Worm (Caenorhabditis elegans): Measurements from ENCODE around the gene C11H1.9.

C11H1.9 gene

DNA sequence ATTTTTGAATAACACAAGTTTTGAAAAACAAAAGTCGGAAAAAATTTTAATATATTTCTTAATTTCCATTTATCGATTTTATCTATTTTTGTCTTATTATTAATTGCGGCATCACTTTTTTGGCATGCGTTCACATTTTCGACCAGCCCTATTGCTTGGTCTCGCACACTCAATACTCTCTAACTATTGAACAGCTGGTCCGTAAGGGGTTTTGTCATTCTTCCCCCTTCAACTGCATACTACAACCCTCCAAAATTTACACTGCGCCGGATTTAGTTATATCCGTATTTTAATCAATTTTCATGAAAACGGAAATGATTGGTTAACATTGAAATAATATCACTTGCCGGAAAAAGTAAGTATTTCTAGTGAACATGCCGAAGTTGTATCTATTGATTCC, 7.2 kb upstream of the C11H1.9 start, which contains the start of gene C11H1.7:
Gene C11H1.7 (plus strand): TSS at position 12 of the 400 bp plus-strand sequence.
- no peak for TF ChIP-seq nhr-90 (tag; optimal IDR thresholded peaks at IDR 0.05)
- TF ChIP-seq ztf-6 (GFP tag; IDR thresholded peaks at IDR 0.05), result no peak
- TF ChIP-seq xnd-1 (tag; optimal IDR thresholded peaks at IDR 0.05), result no peak
- TF ChIP-seq let-607 (tag; optimal IDR thresholded peaks at IDR 0.05), result no peak
- no peak for TF ChIP-seq F37B4.10 (GFP tag; IDR thresholded peaks at IDR 0.05)
- no peak for TF ChIP-seq ztf-22 (GFP tag; optimal IDR thresholded peaks at IDR 0.05)
- no peak for TF ChIP-seq F23B12.7 (tag; optimal IDR thresholded peaks at IDR 0.05; ENCODE audit: insufficient read depth)
- TF ChIP-seq F55B11.4 (tag; optimal IDR thresholded peaks at IDR 0.05; ENCODE audit: borderline replicate concordance, insufficient read depth), result no peak
- TF ChIP-seq sdz-38 (tag; optimal IDR thresholded peaks at IDR 0.05), result no peak
- no peak for TF ChIP-seq efl-1 (GFP tag; optimal IDR thresholded peaks at IDR 0.05)
- TF ChIP-seq somi-1 (GFP tag; optimal IDR thresholded peaks at IDR 0.05), result no peak
- TF ChIP-seq Y79H2A.3 (GFP tag; conservative IDR thresholded peaks at IDR 0.05), result no peak
- no peak for TF ChIP-seq him-1 (tag; optimal IDR thresholded peaks at IDR 0.05)
- TF ChIP-seq aptf-2 (GFP tag; conservative IDR thresholded peaks at IDR 0.05), result no peak
- no peak for TF ChIP-seq lsl-1 (GFP tag; optimal IDR thresholded peaks at IDR 0.05)
- no peak for TF ChIP-seq lir-1 (GFP tag; conservative IDR thresholded peaks at IDR 0.05)
- no peak for TF ChIP-seq ceh-100 (GFP tag; IDR thresholded peaks at IDR 0.05)
- TF ChIP-seq dpl-1 (GFP tag; optimal IDR thresholded peaks at IDR 0.05), result no peak
- TF ChIP-seq ama-1 (optimal IDR thresholded peaks at IDR 0.05), result no peak
- TF ChIP-seq ama-1 (GFP tag; optimal IDR thresholded peaks at IDR 0.05), result no peak
- no peak for TF ChIP-seq cebp-2 (GFP tag; IDR thresholded peaks at IDR 0.05)

- TF ChIP-seq ztf-3 (GFP tag; optimal IDR thresholded peaks at IDR 0.05) (no peak), dox-1 (GFP tag; IDR thresholded peaks at IDR 0.05) (no peak), dpl-1 (GFP tag; optimal IDR thresholded peaks at IDR 0.05) (no peak), rcor-1 (GFP tag; IDR thresholded peaks at IDR 0.05) (no peak), aptf-3 (GFP tag; IDR thresholded peaks at IDR 0.05) (no peak), attf-5 (GFP tag; optimal IDR thresholded peaks at IDR 0.05) (no peak), ztf-18 (tag; optimal IDR thresholded peaks at IDR 0.05) (no peak), snpc-4 (GFP tag; optimal IDR thresholded peaks at IDR 0.05) (no peak), snpc-4 (tag; optimal IDR thresholded peaks at IDR 0.05) (no peak), B0035.1 (tag; optimal IDR thresholded peaks at IDR 0.05) (no peak), mcd-1 (GFP tag; IDR thresholded peaks at IDR 0.05) (no peak), F22D6.2 (tag; optimal IDR thresholded peaks at IDR 0.05) (no peak), egrh-3 (GFP tag; IDR thresholded peaks at IDR 0.05) (no peak)
Observed at ce11 chrX:14326578-14326977, 6.4 kb upstream of the C11H1.9 start.

DNA sequence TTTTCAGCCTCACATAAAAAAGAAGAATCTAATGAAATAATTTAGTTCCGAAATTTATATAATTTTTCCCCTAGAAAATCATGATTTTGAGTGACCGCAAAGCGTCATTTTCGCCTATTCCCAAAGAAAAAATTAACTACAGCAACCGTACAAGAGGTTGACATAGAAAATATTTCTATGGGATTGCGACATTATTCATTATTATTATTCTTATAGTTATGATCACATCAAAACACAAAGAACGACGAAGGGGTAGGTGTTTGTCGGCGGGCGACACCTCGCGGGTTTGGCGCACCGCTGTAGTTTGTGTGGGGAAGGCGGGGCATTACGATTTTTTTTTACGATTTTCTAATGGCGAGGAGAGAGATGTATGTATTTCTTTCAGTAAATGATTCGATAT, 4.1 kb upstream of the C11H1.9 start:
- no peak for TF ChIP-seq akir-1 (GFP tag; optimal IDR thresholded peaks at IDR 0.05)
- TF ChIP-seq snpc-4 (GFP tag; optimal IDR thresholded peaks at IDR 0.05), result peak; percentile 97
- TF ChIP-seq snpc-4 (tag; optimal IDR thresholded peaks at IDR 0.05), result peak; percentile 89 to 98 (median 96)
- TF ChIP-seq lsy-27 (tag; optimal IDR thresholded peaks at IDR 0.05; ENCODE audit: borderline replicate concordance, insufficient read depth), result no peak
- TF ChIP-seq rcor-1 (GFP tag; IDR thresholded peaks at IDR 0.05), result peak; percentile 41; the same call in 1 of the 2 replicates
- no peak for TF ChIP-seq egrh-3 (GFP tag; IDR thresholded peaks at IDR 0.05)
- TF ChIP-seq hlh-26 (GFP tag; conservative IDR thresholded peaks at IDR 0.05), result no peak
- no peak for TF ChIP-seq F49E8.2 (tag; optimal IDR thresholded peaks at IDR 0.05; ENCODE audit: insufficient read depth)
- TF ChIP-seq D2030.7 (GFP tag; IDR thresholded peaks at IDR 0.05), result peak; percentile 59; the same call in 1 of the 2 replicates
- TF ChIP-seq egl-18 (GFP tag; IDR thresholded peaks at IDR 0.05), result no peak
- TF ChIP-seq F37B4.10 (GFP tag; IDR thresholded peaks at IDR 0.05), result no peak
- no peak for TF ChIP-seq lin-54 (GFP tag; optimal IDR thresholded peaks at IDR 0.05)
- no peak for TF ChIP-seq T07F8.4 (tag; optimal IDR thresholded peaks at IDR 0.05)
- no peak for TF ChIP-seq ceh-79 (tag; optimal IDR thresholded peaks at IDR 0.05)
- TF ChIP-seq F33H1.4 (GFP tag; IDR thresholded peaks at IDR 0.05), result no peak
- peak; percentile 67 for TF ChIP-seq hrde-1 (tag; optimal IDR thresholded peaks at IDR 0.05; ENCODE audit: borderline replicate concordance)
- TF ChIP-seq F57A8.1 (GFP tag; optimal IDR thresholded peaks at IDR 0.05), result no peak
- no peak for TF ChIP-seq madf-10 (tag; optimal IDR thresholded peaks at IDR 0.05)
- no peak for TF ChIP-seq ZK185.1 (tag; optimal IDR thresholded peaks at IDR 0.05; ENCODE audit: poor library complexity, severe bottlenecking)
- TF ChIP-seq cebp-2 (GFP tag; IDR thresholded peaks at IDR 0.05), result no peak
